Worm (Caenorhabditis elegans): ENCODE results near the gene T24H7.9.
A peak's percentile ranks its signal among the peaks of the same experiment; 100 is the strongest.

Gene T24H7.9

ce11 chrII:6236093-6236945, 1.0 kb upstream of the T24H7.9 start:
- TF ChIP-seq elt-1 (tag; optimal IDR thresholded peaks at IDR 0.05) (peak; percentile 81), nhr-25 (tag; optimal IDR thresholded peaks at IDR 0.05) (no peak), pha-4 (tag; optimal IDR thresholded peaks at IDR 0.05) (peak; percentile 87), hmg-11 (tag; optimal IDR thresholded peaks at IDR 0.05) (no peak), nhr-11 (tag; optimal IDR thresholded peaks at IDR 0.05) (no peak), mml-1 (tag; optimal IDR thresholded peaks at IDR 0.05) (no peak)

DNA sequence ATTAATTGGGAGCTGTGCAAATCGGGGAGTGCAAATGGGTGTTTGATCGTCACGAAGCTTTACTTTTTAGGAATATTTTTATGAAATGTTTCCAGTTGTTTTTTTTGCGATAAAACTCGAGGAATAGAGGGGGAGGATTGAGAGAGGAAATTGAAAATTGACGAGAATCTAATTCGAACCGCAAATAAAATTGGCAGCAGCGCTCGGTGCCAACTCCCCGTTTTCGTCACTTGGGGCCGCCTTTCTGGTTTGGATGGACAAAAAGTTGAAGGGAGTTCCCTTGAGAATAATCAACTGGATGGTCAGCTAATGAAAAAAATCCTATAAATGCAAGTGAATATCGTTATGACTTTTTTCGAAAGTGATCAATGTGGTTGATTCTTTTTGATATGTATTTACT, 5.2 kb downstream of the T24H7.9 start:
- TF ChIP-seq nhr-11 (tag; optimal IDR thresholded peaks at IDR 0.05), result no peak
- TF ChIP-seq R02D3.7 (tag; optimal IDR thresholded peaks at IDR 0.05), result no peak
- TF ChIP-seq ZK546.5 (tag; optimal IDR thresholded peaks at IDR 0.05), result no peak
- TF ChIP-seq elt-1 (tag; optimal IDR thresholded peaks at IDR 0.05), result no peak
- no peak for TF ChIP-seq nfya-1 (tag; optimal IDR thresholded peaks at IDR 0.05; ENCODE audit: insufficient read depth)
- TF ChIP-seq fos-1 (tag; optimal IDR thresholded peaks at IDR 0.05), result no peak
- TF ChIP-seq nhr-77 (tag; optimal IDR thresholded peaks at IDR 0.05), result no peak
- no peak for TF ChIP-seq nhr-28 (tag; optimal IDR thresholded peaks at IDR 0.05)
- no peak for TF ChIP-seq daf-12 (tag; optimal IDR thresholded peaks at IDR 0.05)
- TF ChIP-seq skn-1 (tag; optimal IDR thresholded peaks at IDR 0.05), result no peak
- no peak for TF ChIP-seq nhr-12 (tag; optimal IDR thresholded peaks at IDR 0.05)
- no peak for TF ChIP-seq jun-1 (tag; optimal IDR thresholded peaks at IDR 0.05)
- no peak for TF ChIP-seq fkh-10 (GFP tag; optimal IDR thresholded peaks at IDR 0.05)
- TF ChIP-seq lin-15B (tag; optimal IDR thresholded peaks at IDR 0.05), result no peak
- no peak for TF ChIP-seq tbx-2 (tag; optimal IDR thresholded peaks at IDR 0.05)

DNA sequence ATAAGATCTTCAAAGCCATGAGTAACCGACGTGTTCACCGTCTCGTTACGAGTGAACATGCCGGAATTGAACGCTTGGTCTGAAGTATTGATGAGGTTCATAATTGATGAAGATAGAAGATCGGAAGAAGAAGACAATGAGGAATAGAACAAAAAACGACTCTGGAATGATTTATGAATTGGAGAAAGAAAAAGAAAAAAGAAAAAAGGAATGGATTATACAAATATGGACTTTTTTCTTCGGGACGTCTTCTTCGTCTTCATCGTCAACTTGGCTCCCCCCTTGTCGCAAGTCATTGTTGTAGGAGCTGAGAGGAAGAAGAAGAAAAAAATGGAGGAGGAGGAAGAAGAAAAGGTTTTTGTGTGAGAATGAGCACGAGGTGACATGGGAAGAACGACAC, 8.3 kb downstream of the T24H7.9 start, which contains the start of gene srsy-2:
TSS of gene srsy-2 (minus strand) at position 101 of the 400 bp plus-strand sequence.
- no peak for TF ChIP-seq fos-1 (tag; optimal IDR thresholded peaks at IDR 0.05)
- TF ChIP-seq skn-1 (tag; optimal IDR thresholded peaks at IDR 0.05), result no peak
- TF ChIP-seq snpc-4 (tag; optimal IDR thresholded peaks at IDR 0.05), result no peak
- no peak for TF ChIP-seq R02D3.7 (tag; optimal IDR thresholded peaks at IDR 0.05)
- TF ChIP-seq ceh-9 (tag; optimal IDR thresholded peaks at IDR 0.05), result no peak
- TF ChIP-seq aly-2 (tag; optimal IDR thresholded peaks at IDR 0.05), result no peak
- no peak for TF ChIP-seq pqm-1 (tag; optimal IDR thresholded peaks at IDR 0.05)
- no peak for TF ChIP-seq ama-1 (optimal IDR thresholded peaks at IDR 0.05)
- no peak for TF ChIP-seq ceh-16 (tag; optimal IDR thresholded peaks at IDR 0.05)
- no peak for TF ChIP-seq daf-12 (tag; optimal IDR thresholded peaks at IDR 0.05)
- TF ChIP-seq ztf-4 (tag; optimal IDR thresholded peaks at IDR 0.05), result no peak
- TF ChIP-seq ceh-28 (tag; optimal IDR thresholded peaks at IDR 0.05), result no peak
- TF ChIP-seq nhr-11 (tag; optimal IDR thresholded peaks at IDR 0.05), result no peak
- no peak for TF ChIP-seq zag-1 (tag; optimal IDR thresholded peaks at IDR 0.05)
- no peak for TF ChIP-seq nhr-76 (tag; optimal IDR thresholded peaks at IDR 0.05)

ce11 chrII:6223755-6224154, 11.6 kb downstream of the T24H7.9 start:
- TF ChIP-seq nhr-23 (tag; optimal IDR thresholded peaks at IDR 0.05), result no peak

DNA sequence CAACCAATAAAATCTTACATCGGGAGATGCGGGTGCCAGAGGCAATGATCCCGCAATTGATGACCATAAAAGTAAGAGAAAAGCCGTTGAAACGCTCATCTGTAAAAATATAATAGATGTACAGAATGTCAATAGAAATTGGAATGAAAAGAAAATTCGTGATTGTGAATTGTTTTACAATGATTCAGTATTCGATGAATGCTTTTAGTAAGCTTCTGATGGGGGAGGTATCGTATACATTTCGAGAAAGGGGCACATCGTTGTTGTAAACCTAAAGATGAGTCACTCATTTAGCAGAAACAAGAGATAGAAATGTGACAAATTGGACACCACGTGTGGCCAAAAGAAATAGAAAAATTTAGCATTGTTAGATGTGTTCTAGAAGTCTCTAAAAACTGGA, 12.7 kb downstream of the T24H7.9 start, which contains the start of gene C30B5.6:
TSS of gene C30B5.6 (minus strand) at position 101 of the 400 bp plus-strand sequence.
- TF ChIP-seq lin-39 (tag; optimal IDR thresholded peaks at IDR 0.05), result no peak
- TF ChIP-seq ceh-82 (tag; optimal IDR thresholded peaks at IDR 0.05), result no peak

ce11 chrII:6221470-6221869, 13.8 kb downstream of the T24H7.9 start:
- TF ChIP-seq nhr-67 (tag; optimal IDR thresholded peaks at IDR 0.05), result no peak
- TF ChIP-seq sea-2 (GFP tag; optimal IDR thresholded peaks at IDR 0.05), result no peak
- TF ChIP-seq mdl-1 (tag; optimal IDR thresholded peaks at IDR 0.05), result no peak

All from whole organism, L3 larva.